Worm (Caenorhabditis elegans): ENCODE results near the gene F15B9.10.

F15B9.10 gene

ce11 chrV:13046125-13047123, 37.7 kb upstream of the F15B9.10 start (continued):
- peak; percentile 72 for TF ChIP-seq aha-1 (tag)
- peak; percentile 50 for TF ChIP-seq mep-1 (tag; optimal IDR thresholded peaks at IDR 0.05)
- no peak for TF ChIP-seq daf-12 (tag; optimal IDR thresholded peaks at IDR 0.05)
- no peak for TF ChIP-seq egl-43 (GFP tag; IDR thresholded peaks at IDR 0.05)
- TF ChIP-seq nhr-28 (tag; optimal IDR thresholded peaks at IDR 0.05) = peak; percentile 50
- TF ChIP-seq pha-4 (GFP tag; IDR thresholded peaks at IDR 0.05) = no peak
- TF ChIP-seq pha-4 (tag; optimal IDR thresholded peaks at IDR 0.05) = no peak
- TF ChIP-seq skn-1 (tag; optimal IDR thresholded peaks at IDR 0.05) = no peak
- no peak for TF ChIP-seq dmd-8 (GFP tag; IDR thresholded peaks at IDR 0.05)
- peak; percentile 11 for TF ChIP-seq nhr-77 (tag; optimal IDR thresholded peaks at IDR 0.05)
- peak in 1 of 2 experiments; percentile 35 for TF ChIP-seq daf-16 (GFP tag; optimal IDR thresholded peaks at IDR 0.05)
- peak; percentile 64 for TF ChIP-seq daf-16 (tag; optimal IDR thresholded peaks at IDR 0.05)
- peak; percentile 16 for TF ChIP-seq mes-2 (tag; optimal IDR thresholded peaks at IDR 0.05; ENCODE audit: poor library complexity, severe bottlenecking)
- no peak for TF ChIP-seq zfp-3 (GFP tag; conservative IDR thresholded peaks at IDR 0.05)
- peak; percentile 62 for TF ChIP-seq dve-1 (tag; optimal IDR thresholded peaks at IDR 0.05; ENCODE audit: insufficient read depth)
- TF ChIP-seq duxl-1 (tag; optimal IDR thresholded peaks at IDR 0.05; ENCODE audit: poor library complexity) = no peak
- no peak for TF ChIP-seq ZK337.2 (GFP tag; IDR thresholded peaks at IDR 0.05)
- peak; percentile 6 for TF ChIP-seq hlh-30 (tag; optimal IDR thresholded peaks at IDR 0.05; ENCODE audit: insufficient read depth)
- TF ChIP-seq zip-2 (tag; optimal IDR thresholded peaks at IDR 0.05) = no peak
- TF ChIP-seq nhr-41 (GFP tag; IDR thresholded peaks at IDR 0.05) = no peak
- 0 out of 2 replicates have a peak, but pooled peaks have one; percentile 7 for TF ChIP-seq T26A8.4 (GFP tag; IDR thresholded peaks at IDR 0.05)
- TF ChIP-seq ctbp-1 (GFP tag; IDR thresholded peaks at IDR 0.05) = 0 out of 2 replicates have a peak, but pooled peaks have one; percentile 8

- TF ChIP-seq dmd-9 (GFP tag; IDR thresholded peaks at IDR 0.05) (0 out of 2 replicates have a peak, but pooled peaks have one; percentile 12), aha-1 (tag) (peak; percentile 96), dve-1 (tag; optimal IDR thresholded peaks at IDR 0.05; ENCODE audit: insufficient read depth) (no peak)
These were observed 36.3 kb upstream of the F15B9.10 start for ce11 chrV:13045017-13045416.

ce11 chrV:13043832-13044521, 35.3 kb upstream of the F15B9.10 start:
- TF ChIP-seq nhr-28 (tag; optimal IDR thresholded peaks at IDR 0.05) (peak; percentile 50), Y48G9A.11 (GFP tag; IDR thresholded peaks at IDR 0.05) (no peak), dve-1 (tag; optimal IDR thresholded peaks at IDR 0.05; ENCODE audit: insufficient read depth) (peak; percentile 26), D1046.2 (GFP tag; IDR thresholded peaks at IDR 0.05) (0 out of 2 replicates have a peak, but pooled peaks have one; percentile 13), pqm-1 (tag; optimal IDR thresholded peaks at IDR 0.05) (peak; percentile 17), hlh-11 (tag; optimal IDR thresholded peaks at IDR 0.05) (peak; percentile 4), lin-38 (GFP tag; IDR thresholded peaks at IDR 0.05) (peak; percentile 25; the same call in 1 of the 2 replicates), lin-1 (GFP tag; IDR thresholded peaks at IDR 0.05) (no peak)

- no peak for TF ChIP-seq Y5F2A.4 (GFP tag; optimal IDR thresholded peaks at IDR 0.05)
- peak; percentile 93 for TF ChIP-seq ceh-20 (GFP tag; IDR thresholded peaks at IDR 0.05)
- TF ChIP-seq lin-39 (tag; optimal IDR thresholded peaks at IDR 0.05) = no peak
- no peak for TF ChIP-seq ceh-28 (tag; optimal IDR thresholded peaks at IDR 0.05)
- TF ChIP-seq snpc-1.2 (GFP tag; IDR thresholded peaks at IDR 0.05) = no peak
- no peak for TF ChIP-seq sdz-12 (GFP tag; optimal IDR thresholded peaks at IDR 0.05)
- peak in 1 of 2 experiments; percentile 47 for TF ChIP-seq daf-16 (GFP tag; optimal IDR thresholded peaks at IDR 0.05)
- peak; percentile 52 for TF ChIP-seq daf-16 (tag; optimal IDR thresholded peaks at IDR 0.05)
- peak; percentile 90 for TF ChIP-seq hlh-11 (tag; optimal IDR thresholded peaks at IDR 0.05)
- no peak for TF ChIP-seq egl-27 (tag; optimal IDR thresholded peaks at IDR 0.05)
- TF ChIP-seq ztf-7 (tag; optimal IDR thresholded peaks at IDR 0.05) = no peak
- no peak for TF ChIP-seq F44E2.7 (GFP tag; IDR thresholded peaks at IDR 0.05)
- TF ChIP-seq spr-1 (tag; optimal IDR thresholded peaks at IDR 0.05) = no peak
- no peak for TF ChIP-seq D1046.2 (GFP tag; IDR thresholded peaks at IDR 0.05)
- no peak for TF ChIP-seq dmd-8 (GFP tag; IDR thresholded peaks at IDR 0.05)
- TF ChIP-seq nhr-237 (tag; optimal IDR thresholded peaks at IDR 0.05) = no peak
- TF ChIP-seq mxl-3 (GFP tag; optimal IDR thresholded peaks at IDR 0.05) = peak; percentile 68
- TF ChIP-seq lin-13 (GFP tag; optimal IDR thresholded peaks at IDR 0.05) = peak; percentile 69
- peak; percentile 68 for TF ChIP-seq nhr-28 (tag; optimal IDR thresholded peaks at IDR 0.05)
These were observed 34.6 kb upstream of the F15B9.10 start, which contains the start of gene lap-2 for ce11 chrV:13043195-13043762. Gene lap-2 (plus strand): TSS chrV:13043712.
